Worm (Caenorhabditis elegans): Measurements from ENCODE around the gene F37C12.21.

DNA sequence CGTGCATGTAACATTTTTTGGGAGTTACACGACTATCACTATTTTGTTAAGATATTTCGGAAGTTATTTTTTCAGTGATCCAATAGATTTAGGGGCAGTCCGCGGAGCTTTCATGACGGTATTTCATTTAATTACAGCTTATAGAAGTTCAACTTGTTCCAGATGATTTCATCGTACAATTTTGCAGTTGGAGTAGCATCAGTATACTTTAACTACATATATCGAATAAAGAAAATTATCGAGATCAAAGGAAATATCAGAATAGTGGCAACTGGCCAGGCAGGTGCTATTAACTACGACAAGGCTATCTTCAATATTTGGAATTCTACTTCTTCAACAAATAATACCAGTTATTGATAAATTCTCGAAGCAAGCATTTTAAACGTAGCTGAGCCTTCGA, 9.7 kb upstream of the F37C12.21 start:
- TF ChIP-seq W03F9.2 (tag; optimal IDR thresholded peaks at IDR 0.05) (no peak), him-1 (tag; optimal IDR thresholded peaks at IDR 0.05) (no peak), dao-5 (tag; optimal IDR thresholded peaks at IDR 0.05) (no peak)
